Worm (Caenorhabditis elegans) whole organism, L1 larva: ENCODE results near the gene T02H6.1.

Experiments
- C04F5.9 ChIP-seq: sonication (generic microtip); optimal IDR thresholded peaks from 2 replicates; lab custom pipeline; 2016; ENCODE audit warnings: missing genetic modification characterization, missing compliant biosample characterization
- aha-1 ChIP-seq: fragments of 150-350 bp; optimal IDR thresholded peaks from 2 replicates; lab custom pipeline; 2014; ENCODE audit warnings: missing biosample characterization, missing genetic modification characterization
- alr-1 ChIP-seq: fragments of 200-800 bp; sonication (Bioruptor generic); optimal IDR thresholded peaks from 2 replicates; lab custom pipeline; 2018; ENCODE audit warnings: borderline replicate concordance, mild to moderate bottlenecking, missing genetic modification characterization, missing compliant biosample characterization
- ceh-63 ChIP-seq: fragments of 200-800 bp; sonication (Bioruptor generic); optimal IDR thresholded peaks from 2 replicates; lab custom pipeline; 2018; ENCODE audit warnings: mild to moderate bottlenecking, missing genetic modification characterization, missing compliant biosample characterization
- ceh-8 ChIP-seq: fragments of 200-800 bp; sonication (Bioruptor generic); optimal IDR thresholded peaks from 2 replicates; lab custom pipeline; 2018; ENCODE audit warnings: mild to moderate bottlenecking, missing genetic modification characterization, moderate library complexity, missing compliant biosample characterization
- ceh-90 ChIP-seq: sonication (generic microtip); optimal IDR thresholded peaks from 2 replicates; lab custom pipeline; 2016; ENCODE audit warnings: missing genetic modification characterization, missing compliant biosample characterization
- ces-1 ChIP-seq: fragments of 150-350 bp; optimal IDR thresholded peaks from 2 replicates; lab custom pipeline; 2014; ENCODE audit warnings: missing biosample characterization, missing genetic modification reagents, missing genetic modification characterization
- dpl-1 ChIP-seq, 3 experiments: fragments of 150-350 bp in 2 of 3; sonication (generic microtip) in 1 of 3; optimal IDR thresholded peaks; 2 replicates each; lab custom pipeline; 2014 to 2017; ENCODE audit warnings: missing biosample characterization in 3 of 3, missing genetic modification characterization in 3 of 3, missing genetic modification reagents in 3 of 3
- dsc-1 ChIP-seq: sonication (generic microtip); optimal IDR thresholded peaks from 2 replicates; lab custom pipeline; 2016; ENCODE audit warnings: mild to moderate bottlenecking, missing genetic modification characterization, missing compliant biosample characterization
- egl-27 ChIP-seq, 2 experiments: fragments of 150-350 bp in 1 of 2; sonication (generic microtip); optimal IDR thresholded peaks; 3 replicates each; lab custom pipeline; 2017 to 2018; ENCODE audit warnings: missing biosample characterization in 2 of 2, missing genetic modification characterization in 2 of 2, missing genetic modification reagents in 2 of 2
- elt-2 ChIP-seq: sonication (generic microtip); optimal IDR thresholded peaks from 2 replicates; lab custom pipeline; 2016; ENCODE audit warnings: missing genetic modification characterization, mild to moderate bottlenecking, inconsistent platforms, missing compliant biosample characterization, missing genetic modification reagents
- fkh-10 ChIP-seq: sonication (generic microtip); optimal IDR thresholded peaks from 2 replicates; lab custom pipeline; 2017; ENCODE audit warnings: missing biosample characterization, missing genetic modification reagents, missing genetic modification characterization
- fkh-8 ChIP-seq: sonication (generic microtip); optimal IDR thresholded peaks from 2 replicates; lab custom pipeline; 2016; ENCODE audit warnings: mild to moderate bottlenecking, missing genetic modification characterization, missing compliant biosample characterization
- fos-1 ChIP-seq: fragments of 150-350 bp; optimal IDR thresholded peaks from 2 replicates; lab custom pipeline; 2014; ENCODE audit warnings: missing biosample characterization, missing genetic modification characterization
- hlh-17 ChIP-seq: fragments of 200-800 bp; sonication (Bioruptor generic); optimal IDR thresholded peaks from 2 replicates; lab custom pipeline; 2018; ENCODE audit warnings: missing genetic modification characterization, mild to moderate bottlenecking, missing compliant biosample characterization, moderate library complexity, borderline replicate concordance
- irx-1 ChIP-seq: sonication (generic microtip); optimal IDR thresholded peaks from 2 replicates; lab custom pipeline; 2016; ENCODE audit warnings: missing genetic modification characterization, missing compliant biosample characterization
- isw-1 ChIP-seq: fragments of 200-800 bp; sonication (Bioruptor generic); IDR thresholded peaks from 2 replicates; pipeline ENCODE4 v1.3.6; 2022; ENCODE audit warnings: missing genetic modification characterization, missing compliant biosample characterization
- jun-1 ChIP-seq: fragments of 150-350 bp; optimal IDR thresholded peaks from 2 replicates; lab custom pipeline; 2014; ENCODE audit warnings: missing biosample characterization, missing genetic modification reagents, missing genetic modification characterization
- lin-14 ChIP-seq: fragments of 200-800 bp; sonication (Bioruptor generic); optimal IDR thresholded peaks from 2 replicates; lab custom pipeline; 2018; ENCODE audit warnings: mild to moderate bottlenecking, missing genetic modification characterization, moderate library complexity, missing compliant biosample characterization
- lin-15B ChIP-seq: fragments of 150-350 bp; sonication (generic microtip); optimal IDR thresholded peaks from 3 replicates; lab custom pipeline; 2014; ENCODE audit warnings: missing biosample characterization, missing genetic modification characterization
- lin-35 ChIP-seq, 2 experiments: fragments of 150-350 bp; optimal IDR thresholded peaks; 2 replicates each; lab custom pipeline; 2014; ENCODE audit warnings: missing biosample characterization in 2 of 2, missing genetic modification characterization in 2 of 2, missing genetic modification reagents in 2 of 2
- lsy-2 ChIP-seq, 2 experiments: fragments of 150-350 bp; optimal IDR thresholded peaks; 2 replicates each; lab custom pipeline; 2014; ENCODE audit warnings: missing biosample characterization in 2 of 2, missing genetic modification characterization in 2 of 2
- mdl-1 ChIP-seq, 2 experiments: fragments of 150-350 bp; optimal IDR thresholded peaks; 2 replicates each; lab custom pipeline; 2014 to 2017; ENCODE audit warnings: missing biosample characterization in 2 of 2, missing genetic modification characterization in 2 of 2, inconsistent platforms in 1 of 2
- nhr-11 ChIP-seq: fragments of 150-350 bp; optimal IDR thresholded peaks from 2 replicates; lab custom pipeline; 2014; ENCODE audit warnings: missing biosample characterization, missing genetic modification characterization
- nhr-12 ChIP-seq: sonication (generic microtip); optimal IDR thresholded peaks from 2 replicates; lab custom pipeline; 2017; ENCODE audit warnings: missing biosample characterization, missing genetic modification characterization
- nhr-20 ChIP-seq: sonication (generic microtip); optimal IDR thresholded peaks from 2 replicates; lab custom pipeline; 2016; ENCODE audit warnings: mild to moderate bottlenecking, missing genetic modification characterization, missing compliant biosample characterization
- nhr-28 ChIP-seq: fragments of 150-350 bp; optimal IDR thresholded peaks from 2 replicates; lab custom pipeline; 2014; ENCODE audit warnings: missing biosample characterization, missing genetic modification characterization
- nhr-47 ChIP-seq: sonication (generic microtip); optimal IDR thresholded peaks from 2 replicates; lab custom pipeline; 2016; ENCODE audit warnings: mild to moderate bottlenecking, missing genetic modification characterization, moderate library complexity, missing compliant biosample characterization
- nhr-71 ChIP-seq: sonication (generic microtip); optimal IDR thresholded peaks from 2 replicates; lab custom pipeline; 2016; ENCODE audit warnings: mild to moderate bottlenecking, missing genetic modification characterization, moderate library complexity, missing compliant biosample characterization
- nhr-77 ChIP-seq: fragments of 150-350 bp; optimal IDR thresholded peaks from 2 replicates; lab custom pipeline; 2014; ENCODE audit warnings: missing biosample characterization, missing genetic modification characterization
- nhr-90 ChIP-seq: sonication (generic microtip); optimal IDR thresholded peaks from 2 replicates; lab custom pipeline; 2016; ENCODE audit warnings: mild to moderate bottlenecking, missing genetic modification characterization, missing compliant biosample characterization; ENCODE audit not compliant: poor library complexity
- pag-3 ChIP-seq: sonication (generic microtip); optimal IDR thresholded peaks from 2 replicates; lab custom pipeline; 2017; ENCODE audit warnings: missing genetic modification characterization, mild to moderate bottlenecking, missing compliant biosample characterization, antibody characterized with exemption, borderline replicate concordance; ENCODE audit not compliant: insufficient read depth
- pax-3 ChIP-seq: fragments of 200-800 bp; sonication (Bioruptor generic); optimal IDR thresholded peaks from 2 replicates; lab custom pipeline; 2018; ENCODE audit warnings: mild to moderate bottlenecking, missing genetic modification characterization, moderate library complexity, missing compliant biosample characterization
- pqm-1 ChIP-seq: sonication (generic microtip); optimal IDR thresholded peaks from 3 replicates; lab custom pipeline; 2017; ENCODE audit warnings: missing biosample characterization, missing genetic modification characterization
- rnt-1 ChIP-seq: sonication (generic microtip); optimal IDR thresholded peaks from 2 replicates; lab custom pipeline; 2016; ENCODE audit warnings: mild to moderate bottlenecking, missing genetic modification characterization, moderate library complexity, missing compliant biosample characterization
- skn-1 ChIP-seq: fragments of 150-350 bp; optimal IDR thresholded peaks from 2 replicates; lab custom pipeline; 2014; ENCODE audit warnings: missing biosample characterization, missing genetic modification characterization
- snpc-4 ChIP-seq: fragments of 150-350 bp; optimal IDR thresholded peaks from 2 replicates; lab custom pipeline; 2014; ENCODE audit warnings: missing biosample characterization, missing genetic modification characterization
- snu-23 ChIP-seq: sonication (generic microtip); optimal IDR thresholded peaks from 2 replicates; lab custom pipeline; 2016; ENCODE audit warnings: missing genetic modification characterization, missing compliant biosample characterization
- sox-4 ChIP-seq: sonication (generic microtip); optimal IDR thresholded peaks from 2 replicates; lab custom pipeline; 2016; ENCODE audit warnings: missing genetic modification characterization, missing compliant biosample characterization
- sptf-1 ChIP-seq: fragments of 150-350 bp; optimal IDR thresholded peaks from 2 replicates; lab custom pipeline; 2014; ENCODE audit warnings: missing biosample characterization, missing genetic modification characterization
- sup-37 ChIP-seq: fragments of 200-800 bp; sonication (Bioruptor generic); optimal IDR thresholded peaks from 2 replicates; lab custom pipeline; 2018; ENCODE audit warnings: mild to moderate bottlenecking, missing genetic modification characterization, missing compliant biosample characterization
- swsn-7 ChIP-seq: sonication (generic microtip); optimal IDR thresholded peaks from 2 replicates; lab custom pipeline; 2016; ENCODE audit warnings: missing genetic modification characterization, missing compliant biosample characterization
- tbx-2 ChIP-seq: sonication (generic microtip); optimal IDR thresholded peaks from 2 replicates; lab custom pipeline; 2016; ENCODE audit warnings: missing genetic modification characterization, missing compliant biosample characterization
- unc-130 ChIP-seq: fragments of 150-350 bp; optimal IDR thresholded peaks from 2 replicates; lab custom pipeline; 2017; ENCODE audit warnings: missing biosample characterization, missing genetic modification characterization, inconsistent platforms
- unc-30 ChIP-seq: sonication (generic microtip); optimal IDR thresholded peaks from 2 replicates; lab custom pipeline; 2017; ENCODE audit warnings: missing biosample characterization, missing genetic modification characterization
- unc-62 ChIP-seq: fragments of 150-350 bp; optimal IDR thresholded peaks from 2 replicates; lab custom pipeline; 2014; ENCODE audit warnings: missing biosample characterization, missing genetic modification reagents, missing genetic modification characterization
- unc-86 ChIP-seq: sonication (generic microtip); optimal IDR thresholded peaks from 2 replicates; lab custom pipeline; 2016; ENCODE audit warnings: missing genetic modification characterization, missing compliant biosample characterization
- zip-4 ChIP-seq: fragments of 200-800 bp; sonication (Bioruptor generic); optimal IDR thresholded peaks from 2 replicates; lab custom pipeline; 2018; ENCODE audit warnings: mild to moderate bottlenecking, missing genetic modification characterization, moderate library complexity, missing compliant biosample characterization
- ztf-11 ChIP-seq, 2 experiments: sonication (generic microtip); optimal IDR thresholded peaks; 2 replicates each; lab custom pipeline; 2016 to 2017; ENCODE audit warnings: missing genetic modification characterization in 2 of 2, missing biosample characterization in 1 of 2, missing compliant biosample characterization in 1 of 2
- ztf-4 ChIP-seq: fragments of 150-350 bp; optimal IDR thresholded peaks from 2 replicates; lab custom pipeline; 2014; ENCODE audit warnings: missing biosample characterization, missing genetic modification characterization

The T02H6.1 gene

DNA sequence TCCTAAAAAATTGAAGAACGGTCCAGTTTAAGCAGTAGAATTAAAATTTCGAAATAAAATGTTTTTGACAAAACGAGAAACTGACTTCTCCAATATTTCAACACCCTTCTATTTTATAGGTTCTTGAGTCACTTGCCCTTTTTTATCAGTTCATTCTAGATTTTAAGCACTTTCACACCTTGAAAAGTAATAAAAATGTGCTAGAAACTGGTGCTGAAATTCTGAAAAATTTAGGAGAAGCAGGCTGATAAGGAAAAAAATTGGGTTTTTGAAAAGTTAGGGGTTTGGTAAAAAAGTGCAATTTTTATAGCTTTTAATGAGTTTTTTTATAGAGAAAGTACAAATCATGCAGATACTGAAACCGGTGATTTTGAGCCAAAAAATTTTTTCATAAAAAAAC, 51.1 kb downstream of the T02H6.1 start:
- TF ChIP-seq egl-27 (tag; optimal IDR thresholded peaks at IDR 0.05; lab: Kevin White, UChicago) (no peak), elt-2 (tag; lab: Kevin White, UChicago) (no peak), C04F5.9 (tag; lab: Kevin White, UChicago) (no peak), tbx-2 (tag; lab: Kevin White, UChicago) (no peak), sox-4 (no peak), ceh-90 (tag; lab: Kevin White, UChicago) (no peak), zip-4 (no peak)

DNA sequence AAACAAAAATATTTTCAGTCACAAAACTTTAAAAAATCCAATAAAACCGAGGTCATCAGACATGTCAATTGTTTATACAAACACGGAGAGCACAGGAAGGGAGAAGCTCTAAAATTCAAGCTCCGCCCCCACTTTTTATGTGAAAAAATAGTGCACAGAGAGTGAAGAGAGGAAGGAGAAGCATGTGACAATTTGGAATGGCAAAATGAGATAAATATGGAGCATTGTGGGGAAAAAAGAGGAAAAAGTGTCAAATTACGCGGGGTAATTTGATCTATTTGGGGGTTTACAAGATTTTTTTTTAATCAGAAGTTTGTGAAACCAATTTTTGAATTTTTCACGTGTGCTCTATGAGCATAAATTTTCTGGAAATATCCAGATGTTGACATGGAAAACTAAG, 53.8 kb downstream of the T02H6.1 start:
- TF ChIP-seq snu-23 (GFP tag; lab: Kevin White, UChicago): peak; percentile 12
- no peak for TF ChIP-seq ceh-63 (GFP tag; lab: Kevin White, UChicago)
- TF ChIP-seq lin-15B (tag; lab: Kevin White, UChicago): no peak
- peak; percentile 57 for TF ChIP-seq irx-1
- TF ChIP-seq lsy-2 (tag; optimal IDR thresholded peaks at IDR 0.05; lab: Kevin White, UChicago): peak in 1 of 2 experiments; percentile 33
- TF ChIP-seq ztf-11 (tag; optimal IDR thresholded peaks at IDR 0.05; lab: Kevin White, UChicago): no peak
- no peak for TF ChIP-seq sup-37 (GFP tag; lab: Kevin White, UChicago)
- TF ChIP-seq elt-2 (tag; lab: Kevin White, UChicago): peak; percentile 39
- TF ChIP-seq nhr-11 (tag; lab: Kevin White, UChicago): no peak
- TF ChIP-seq pqm-1 (tag; lab: Kevin White, UChicago): no peak
- no peak for TF ChIP-seq unc-86 (tag; lab: Kevin White, UChicago)
- TF ChIP-seq dpl-1 (GFP tag; optimal IDR thresholded peaks at IDR 0.05; lab: Kevin White, UChicago): peak in 1 of 3 experiments; percentile 10
- no peak for TF ChIP-seq jun-1 (tag; lab: Kevin White, UChicago)
- no peak for TF ChIP-seq unc-30 (tag; lab: Kevin White, UChicago)
- TF ChIP-seq rnt-1: no peak
- TF ChIP-seq nhr-71 (tag; lab: Kevin White, UChicago): peak; percentile 51
- TF ChIP-seq dsc-1 (tag; lab: Kevin White, UChicago): peak; percentile 70
- peak; percentile 18 for TF ChIP-seq nhr-20
- TF ChIP-seq lin-35 (GFP tag; optimal IDR thresholded peaks at IDR 0.05; lab: Kevin White, UChicago): peak in 1 of 2 experiments; percentile 1
- no peak for TF ChIP-seq hlh-17 (GFP tag; lab: Kevin White, UChicago)
- no peak for TF ChIP-seq alr-1 (tag; lab: Kevin White, UChicago)
- TF ChIP-seq nhr-28 (tag; lab: Kevin White, UChicago): no peak
- TF ChIP-seq sptf-1 (tag; lab: Kevin White, UChicago): no peak
- no peak for TF ChIP-seq fkh-10 (GFP tag; lab: Kevin White, UChicago)
- peak; percentile 7 for TF ChIP-seq pax-3 (tag; lab: Kevin White, UChicago)
- no peak for TF ChIP-seq zip-4
- no peak for TF ChIP-seq aha-1 (tag; lab: Kevin White, UChicago)
- TF ChIP-seq ces-1 (GFP tag; lab: Kevin White, UChicago): no peak
- TF ChIP-seq egl-27 (tag; optimal IDR thresholded peaks at IDR 0.05; lab: Kevin White, UChicago): no peak
- TF ChIP-seq tbx-2 (tag; lab: Kevin White, UChicago): peak; percentile 26
- TF ChIP-seq nhr-90: no peak
- peak; percentile 24 for TF ChIP-seq fkh-8 (tag; lab: Kevin White, UChicago)
- no peak for TF ChIP-seq ceh-90 (tag; lab: Kevin White, UChicago)
- no peak for TF ChIP-seq snpc-4 (tag; lab: Kevin White, UChicago)
- no peak for TF ChIP-seq isw-1
- no peak for TF ChIP-seq pag-3
- no peak for TF ChIP-seq ztf-4 (tag; lab: Kevin White, UChicago)
- TF ChIP-seq unc-130 (tag; lab: Kevin White, UChicago): no peak
- TF ChIP-seq nhr-77 (tag; lab: Kevin White, UChicago): no peak
- TF ChIP-seq swsn-7 (tag; lab: Kevin White, UChicago): peak; percentile 10
- TF ChIP-seq nhr-47 (tag; lab: Kevin White, UChicago): peak; percentile 29
- no peak for TF ChIP-seq skn-1 (tag; lab: Kevin White, UChicago)
- TF ChIP-seq ceh-8: no peak
- no peak for TF ChIP-seq nhr-12 (tag; lab: Kevin White, UChicago)
- no peak for TF ChIP-seq mdl-1 (tag; optimal IDR thresholded peaks at IDR 0.05; lab: Kevin White, UChicago)
- no peak for TF ChIP-seq fos-1
- no peak for TF ChIP-seq unc-62 (GFP tag; lab: Kevin White, UChicago)
- TF ChIP-seq lin-14 (GFP tag; lab: Kevin White, UChicago): peak; percentile 72
